Worm (Caenorhabditis elegans): ENCODE results near the gene T04F3.4.

T04F3.4 gene

DNA sequence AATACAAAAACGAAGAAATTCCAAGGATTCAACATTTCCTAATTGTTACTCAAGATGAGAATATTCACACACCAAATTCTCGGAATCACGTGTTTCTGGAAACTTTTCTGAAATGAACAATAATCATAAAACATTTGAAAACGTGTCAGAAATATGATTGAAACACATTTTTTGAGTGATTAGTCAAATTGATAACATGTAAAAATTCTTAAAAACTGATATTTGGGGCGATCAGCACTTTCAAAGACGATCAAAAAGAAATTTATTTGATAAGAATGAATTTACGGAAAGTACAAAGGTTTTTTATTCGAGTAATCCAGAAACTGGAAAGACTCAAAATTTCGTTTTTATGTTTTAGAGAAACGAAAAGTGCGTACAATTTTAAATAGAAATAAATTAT is 47.1 kb downstream of the T04F3.4 start, which contains the start of gene tre-3:
Gene tre-3 (minus strand): TSS at position 107 of the 400 bp plus-strand sequence.
- TF ChIP-seq nhr-237 (tag; optimal IDR thresholded peaks at IDR 0.05), result no peak
- TF ChIP-seq lin-11 (tag; optimal IDR thresholded peaks at IDR 0.05), result no peak

Measured in whole organism, L2 larva.